Worm (Caenorhabditis elegans): ENCODE data around the gene Y40B10A.11.

DNA sequence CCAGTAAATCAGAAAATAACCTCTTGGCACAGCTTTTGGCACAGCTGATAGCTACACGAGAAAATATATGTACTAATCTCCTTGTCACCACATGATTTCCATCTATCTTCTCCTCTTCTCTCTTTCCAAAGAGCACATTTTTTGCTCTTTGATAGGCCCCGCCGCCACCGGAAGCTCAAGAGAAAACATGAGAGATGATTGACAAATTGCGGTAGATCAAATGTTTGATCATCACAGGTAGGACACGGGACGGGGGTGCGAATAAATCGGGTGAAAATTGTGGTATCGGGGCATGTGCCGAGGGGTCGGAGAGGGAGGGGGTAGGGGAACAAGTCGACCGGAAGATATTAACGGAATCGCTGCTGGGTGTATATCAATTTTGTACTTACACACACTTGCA, 24.6 kb upstream of the Y40B10A.11 start:
- TF ChIP-seq unc-62 (GFP tag; optimal IDR thresholded peaks at IDR 0.05) = no peak
- no peak for TF ChIP-seq nhr-237 (tag; optimal IDR thresholded peaks at IDR 0.05)
- no peak for TF ChIP-seq lin-13 (GFP tag; optimal IDR thresholded peaks at IDR 0.05)
- peak; percentile 14 for TF ChIP-seq F13H6.1 (tag; optimal IDR thresholded peaks at IDR 0.05)
- TF ChIP-seq sma-3 (GFP tag; optimal IDR thresholded peaks at IDR 0.05) = no peak

Measured in whole organism, L2 larva.